Worm (Caenorhabditis elegans) whole organism, early embryonic: ENCODE results near the gene crn-6.

Source experiments
- ama-1 ChIP-seq: fragments of 150-350 bp; optimal IDR thresholded peaks from 2 replicates; lab custom pipeline; 2014
- flt-1 ChIP-seq: fragments of 200-800 bp; sonication (Bioruptor generic); IDR thresholded peaks from 2 replicates; pipeline ENCODE4 v1.3.6; 2022; ENCODE audit warnings: missing genetic modification characterization, missing compliant biosample characterization
- sea-1 ChIP-seq: fragments of 200-800 bp; sonication (Bioruptor generic); conservative IDR thresholded peaks from 2 replicates; pipeline ENCODE4 v1.3.6; 2022; ENCODE audit warnings: missing genetic modification characterization, missing compliant biosample characterization
- tbx-37 ChIP-seq: fragments of 200-800 bp; sonication (Bioruptor generic); conservative IDR thresholded peaks from 2 replicates; pipeline ENCODE4 v1.3.6; 2022; ENCODE audit warnings: missing genetic modification reagents, missing genetic modification characterization, missing compliant biosample characterization
- tra-4 ChIP-seq: sonication (generic microtip); optimal IDR thresholded peaks from 2 replicates; lab custom pipeline; 2017; ENCODE audit warnings: missing genetic modification characterization, missing compliant biosample characterization

DNA sequence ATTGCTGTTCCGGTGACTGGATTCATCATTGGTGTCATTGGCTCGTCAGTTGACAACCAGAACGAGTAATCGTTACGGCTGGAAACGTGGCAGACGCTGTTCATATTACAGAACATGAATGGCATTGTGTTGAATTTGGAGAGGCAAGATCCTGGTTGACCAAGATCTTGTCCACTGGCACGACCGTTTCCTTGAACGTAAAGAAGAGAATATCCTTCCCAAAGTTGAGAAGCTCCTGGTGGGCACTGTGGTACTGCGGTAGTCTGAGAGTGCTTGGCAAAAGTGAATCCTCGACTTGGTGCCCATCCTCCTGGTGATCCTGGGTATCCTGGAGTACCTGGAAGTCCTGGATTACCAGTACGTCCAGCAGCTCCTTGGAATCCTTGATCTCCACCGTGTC is 29.1 kb upstream of the crn-6 start:
- TF ChIP-seq ama-1 (lab: Kevin White, UChicago): no peak
- no peak for TF ChIP-seq sea-1 (GFP tag; lab: Robert Waterston, UW)
- TF ChIP-seq tbx-37 (GFP tag; lab: Robert Waterston, UW): no peak
- no peak for TF ChIP-seq flt-1 (GFP tag; lab: Robert Waterston, UW)
- TF ChIP-seq tra-4 (tag; lab: Kevin White, UChicago): no peak
